Worm (Caenorhabditis elegans) whole organism, L2 larva: Measurements from ENCODE around the gene Y62H9A.16.

Experiments
- F13H6.1 ChIP-seq: sonication (generic microtip); optimal IDR thresholded peaks from 2 replicates; lab custom pipeline; 2016; ENCODE audit warnings: missing genetic modification characterization, missing compliant biosample characterization
- alr-1 ChIP-seq: fragments of 150-350 bp; optimal IDR thresholded peaks from 2 replicates; lab custom pipeline; 2014; ENCODE audit warnings: missing biosample characterization, missing genetic modification characterization
- aly-2 ChIP-seq: fragments of 150-350 bp; optimal IDR thresholded peaks from 2 replicates; lab custom pipeline; 2014; ENCODE audit warnings: missing biosample characterization, missing genetic modification characterization
- elt-1 ChIP-seq: fragments of 150-350 bp; optimal IDR thresholded peaks from 2 replicates; lab custom pipeline; 2014; ENCODE audit warnings: missing biosample characterization, missing genetic modification characterization
- gmeb-1 ChIP-seq: fragments of 150-350 bp; optimal IDR thresholded peaks from 2 replicates; lab custom pipeline; 2014; ENCODE audit warnings: missing biosample characterization, missing genetic modification characterization
- mab-5 ChIP-seq: fragments of 150-350 bp; optimal IDR thresholded peaks from 2 replicates; lab custom pipeline; 2014; ENCODE audit warnings: missing biosample characterization, missing genetic modification characterization
- nhr-10 ChIP-seq: sonication (generic microtip); optimal IDR thresholded peaks from 2 replicates; lab custom pipeline; 2017; ENCODE audit warnings: missing biosample characterization, missing genetic modification characterization

DNA sequence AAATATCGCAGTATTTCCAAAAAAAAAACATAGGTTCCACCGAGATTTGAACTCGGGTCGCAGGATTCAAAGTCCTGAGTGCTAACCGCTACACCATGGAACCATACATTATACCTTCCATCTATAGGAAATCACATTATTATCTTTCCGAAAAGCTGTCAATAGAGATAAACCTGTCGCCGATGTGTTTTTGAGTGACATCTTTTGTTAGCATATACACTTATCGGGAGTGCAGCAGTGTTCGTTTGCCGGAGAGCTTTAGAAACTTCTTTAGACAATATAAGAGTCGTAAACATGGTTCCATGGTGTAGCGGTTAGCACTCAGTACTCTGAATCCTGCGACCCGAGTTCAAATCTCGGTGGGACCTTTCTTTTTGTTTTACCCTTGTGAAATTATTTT, 45.9 kb upstream of the Y62H9A.16 start:
- no peak for TF ChIP-seq alr-1 (tag; lab: Kevin White, UChicago)
- no peak for TF ChIP-seq mab-5 (tag; lab: Kevin White, UChicago)
- no peak for TF ChIP-seq aly-2
- TF ChIP-seq gmeb-1 (tag; lab: Kevin White, UChicago), result no peak
- TF ChIP-seq F13H6.1, result no peak
- no peak for TF ChIP-seq nhr-10 (tag; lab: Kevin White, UChicago)
- no peak for TF ChIP-seq elt-1 (tag; lab: Kevin White, UChicago)
